Worm (Caenorhabditis elegans) whole organism, early embryonic: Measurements from ENCODE around the gene tiar-1.

Source experiments
- ama-1 ChIP-seq: fragments of 150-350 bp; optimal IDR thresholded peaks from 2 replicates; lab custom pipeline; 2014
- hmg-4 ChIP-seq: fragments of 200-800 bp; sonication (Bioruptor generic); optimal IDR thresholded peaks from 2 replicates; lab custom pipeline; 2018; ENCODE audit warnings: mild to moderate bottlenecking, missing genetic modification characterization, missing compliant biosample characterization

- TF ChIP-seq ama-1 (lab: Kevin White, UChicago) (no peak), hmg-4 (GFP tag; lab: Kevin White, UChicago) (no peak)
Measured at ce11 chrII:5707532-5707931, 7.1 kb downstream of the tiar-1 start, which contains the start of gene osta-2.
